Fruit fly (Drosophila melanogaster) whole organism, embryonic: Measurements from ENCODE around the gene CG13658.
A peak's percentile ranks its signal among the peaks of the same experiment; 100 is the strongest.

Experiments used
- B-H1 ChIP-seq: fragments of 200-800 bp; sonication (Bioruptor generic); IDR thresholded peaks from 3 replicates; pipeline ENCODE4 v1.3.6; 2022; ENCODE audit warnings: missing biosample characterization, missing genetic modification characterization
- CG1024 ChIP-seq: fragments of 200-800 bp; sonication (Bioruptor generic); IDR thresholded peaks from 2 replicates; pipeline ENCODE4 v1.3.6; 2022; ENCODE audit warnings: missing biosample characterization, missing genetic modification characterization
- CG10274 ChIP-seq: fragments of 200-800 bp; sonication (Bioruptor generic); optimal IDR thresholded peaks from 3 replicates; lab custom pipeline; 2017; ENCODE audit warnings: missing biosample characterization, mild to moderate bottlenecking, missing genetic modification characterization
- CG10979 ChIP-seq: fragments of 200-800 bp; sonication (Bioruptor generic); optimal IDR thresholded peaks from 2 replicates; lab custom pipeline; 2018; ENCODE audit warnings: missing biosample characterization, mild to moderate bottlenecking, missing genetic modification characterization, moderate library complexity
- CG12391 ChIP-seq: fragments of 200-800 bp; sonication (Bioruptor generic); optimal IDR thresholded peaks from 3 replicates; lab custom pipeline; 2018; ENCODE audit warnings: missing biosample characterization, mild to moderate bottlenecking, missing genetic modification characterization, moderate library complexity
- CG13775 ChIP-seq: fragments of 200-800 bp; sonication (Bioruptor generic); optimal IDR thresholded peaks from 3 replicates; lab custom pipeline; 2017; ENCODE audit warnings: missing biosample characterization, mild to moderate bottlenecking, missing genetic modification characterization
- CG14050 ChIP-seq: fragments of 200-800 bp; sonication (Bioruptor generic); IDR thresholded peaks from 3 replicates; pipeline ENCODE4 v1.3.6; 2022; ENCODE audit warnings: missing biosample characterization, missing genetic modification characterization
- CG14860 ChIP-seq: fragments of 200-800 bp; sonication (Bioruptor generic); IDR thresholded peaks from 3 replicates; pipeline ENCODE4 v1.3.6; 2022; ENCODE audit warnings: missing biosample characterization, missing genetic modification characterization; ENCODE audit not compliant: partially characterized antibody
- CG1529 ChIP-seq: fragments of 200-800 bp; sonication (Bioruptor generic); optimal IDR thresholded peaks from 3 replicates; lab custom pipeline; 2018; ENCODE audit warnings: missing biosample characterization, missing genetic modification characterization
- CG17802 ChIP-seq: fragments of 200-800 bp; sonication (Bioruptor generic); optimal IDR thresholded peaks from 2 replicates; lab custom pipeline; 2018; ENCODE audit warnings: missing biosample characterization, mild to moderate bottlenecking, missing genetic modification characterization, moderate library complexity
- CG18764 ChIP-seq: fragments of 200-800 bp; sonication (Bioruptor generic); optimal IDR thresholded peaks from 3 replicates; lab custom pipeline; 2016; ENCODE audit warnings: missing biosample characterization, missing genetic modification characterization
- CG2202 ChIP-seq: fragments of 200-800 bp; sonication (Bioruptor generic); optimal IDR thresholded peaks from 2 replicates; lab custom pipeline; 2018; ENCODE audit warnings: missing biosample characterization, mild to moderate bottlenecking, missing genetic modification characterization
- CG2712 ChIP-seq: fragments of 200-800 bp; optimal IDR thresholded peaks from 3 replicates; lab custom pipeline; 2019; ENCODE audit warnings: missing biosample characterization, mild to moderate bottlenecking, missing genetic modification characterization, moderate library complexity
- CG31224 ChIP-seq: fragments of 200-800 bp; sonication (Bioruptor generic); IDR thresholded peaks from 2 replicates; pipeline ENCODE4 v1.3.6; 2022; ENCODE audit warnings: missing biosample characterization, missing genetic modification characterization
- CG4730 ChIP-seq: fragments of 200-800 bp; sonication (Bioruptor generic); IDR thresholded peaks from 2 replicates; pipeline ENCODE4 v1.3.6; 2022; ENCODE audit warnings: missing biosample characterization, missing genetic modification characterization
- CG6765 ChIP-seq: fragments of 200-800 bp; sonication (Bioruptor generic); optimal IDR thresholded peaks from 3 replicates; lab custom pipeline; 2017; ENCODE audit warnings: missing biosample characterization, mild to moderate bottlenecking, missing genetic modification characterization
- CG7372 ChIP-seq: fragments of 200-800 bp; sonication (Bioruptor generic); IDR thresholded peaks from 2 replicates; pipeline ENCODE4 v1.3.6; 2022; ENCODE audit warnings: missing biosample characterization, missing genetic modification characterization
- CG8281 ChIP-seq: fragments of 200-800 bp; sonication (Bioruptor generic); optimal IDR thresholded peaks from 2 replicates; lab custom pipeline; 2018; ENCODE audit warnings: missing biosample characterization, mild to moderate bottlenecking, missing genetic modification characterization, moderate library complexity
- CoRest ChIP-seq: fragments of 200-800 bp; sonication (Bioruptor generic); optimal IDR thresholded peaks from 3 replicates; lab custom pipeline; 2018; ENCODE audit warnings: missing biosample characterization, mild to moderate bottlenecking, missing genetic modification characterization, moderate library complexity
- Dref ChIP-seq: fragments of 200-800 bp; sonication (Bioruptor generic); IDR thresholded peaks from 2 replicates; pipeline ENCODE4 v1.3.6; 2022; ENCODE audit warnings: missing biosample characterization, missing genetic modification characterization
- Ets97D ChIP-seq: fragments of 200-800 bp; sonication (Bioruptor generic); optimal IDR thresholded peaks from 3 replicates; lab custom pipeline; 2016; ENCODE audit warnings: missing biosample characterization, missing genetic modification characterization
- HLH3B ChIP-seq: fragments of 200-800 bp; sonication (Bioruptor generic); IDR thresholded peaks from 2 replicates; pipeline ENCODE4 v1.3.6; 2022; ENCODE audit warnings: missing biosample characterization, missing genetic modification characterization
- HLH4C ChIP-seq: fragments of 200-800 bp; sonication (Bioruptor generic); IDR thresholded peaks from 3 replicates; pipeline ENCODE4 v1.3.6; 2022; ENCODE audit warnings: missing biosample characterization, missing genetic modification characterization; ENCODE audit not compliant: partially characterized antibody
- MESR4 ChIP-seq: fragments of 200-800 bp; sonication (Bioruptor generic); optimal IDR thresholded peaks from 2 replicates; lab custom pipeline; 2018; ENCODE audit warnings: missing biosample characterization, mild to moderate bottlenecking, missing genetic modification characterization, moderate library complexity
- MTF-1 ChIP-seq: fragments of 200-800 bp; sonication (Bioruptor generic); optimal IDR thresholded peaks from 2 replicates; lab custom pipeline; 2018; ENCODE audit warnings: missing biosample characterization, mild to moderate bottlenecking, missing genetic modification characterization, borderline replicate concordance
- Max ChIP-seq: fragments of 200-800 bp; sonication (Bioruptor generic); optimal IDR thresholded peaks from 2 replicates; lab custom pipeline; 2016; ENCODE audit warnings: missing biosample characterization, mild to moderate bottlenecking, missing genetic modification characterization
- Myb ChIP-seq: fragments of 200-800 bp; sonication (Bioruptor generic); optimal IDR thresholded peaks from 2 replicates; lab custom pipeline; 2016; ENCODE audit warnings: missing biosample characterization, missing genetic modification characterization
- Scr ChIP-seq: fragments of 200-800 bp; sonication (Bioruptor generic); IDR thresholded peaks from 2 replicates; pipeline ENCODE4 v1.3.6; 2022; ENCODE audit warnings: missing biosample characterization, missing genetic modification characterization; ENCODE audit not compliant: partially characterized antibody
- Sry-β ChIP-seq: fragments of 200-800 bp; sonication (Bioruptor generic); optimal IDR thresholded peaks from 2 replicates; lab custom pipeline; 2018; ENCODE audit warnings: missing biosample characterization, mild to moderate bottlenecking, missing genetic modification characterization, moderate library complexity
- Ssrp ChIP-seq: fragments of 200-800 bp; sonication (Bioruptor generic); optimal IDR thresholded peaks from 2 replicates; lab custom pipeline; 2018; ENCODE audit warnings: missing biosample characterization, mild to moderate bottlenecking, missing genetic modification characterization, moderate library complexity
- az2 ChIP-seq: fragments of 200-800 bp; sonication (Bioruptor generic); optimal IDR thresholded peaks from 3 replicates; lab custom pipeline; 2016; ENCODE audit warnings: missing biosample characterization, missing genetic modification characterization
- br ChIP-seq: fragments of >200 bp; optimal IDR thresholded peaks from 2 replicates; lab custom pipeline; 2017
- cad ChIP-seq: fragments of >200 bp; optimal IDR thresholded peaks from 2 replicates; lab custom pipeline; 2017; ENCODE audit warnings: missing biosample characterization, missing genetic modification characterization
- crol ChIP-seq: fragments of 200-800 bp; sonication (Bioruptor generic); IDR thresholded peaks from 2 replicates; pipeline ENCODE4 v1.3.6; 2022; ENCODE audit warnings: missing biosample characterization, missing genetic modification characterization
- da ChIP-seq: fragments of 200-800 bp; sonication (Bioruptor generic); optimal IDR thresholded peaks from 2 replicates; lab custom pipeline; 2016; ENCODE audit warnings: missing biosample characterization, missing genetic modification characterization
- dysf ChIP-seq: fragments of 200-800 bp; sonication (Bioruptor generic); IDR thresholded peaks from 3 replicates; pipeline ENCODE4 v1.3.6; 2022; ENCODE audit warnings: missing biosample characterization, missing genetic modification characterization
- eyg ChIP-seq: fragments of 200-800 bp; sonication (Bioruptor generic); optimal IDR thresholded peaks from 3 replicates; lab custom pipeline; 2016; ENCODE audit warnings: missing biosample characterization, missing genetic modification characterization
- fd102C ChIP-seq: fragments of 200-800 bp; sonication (Bioruptor generic); optimal IDR thresholded peaks from 2 replicates; lab custom pipeline; 2018; ENCODE audit warnings: missing biosample characterization, mild to moderate bottlenecking, missing genetic modification characterization, moderate library complexity
- gem ChIP-seq: fragments of 200-800 bp; sonication (Bioruptor generic); optimal IDR thresholded peaks from 2 replicates; lab custom pipeline; 2019; ENCODE audit warnings: missing biosample characterization, mild to moderate bottlenecking, missing genetic modification characterization, moderate library complexity
- gsb-n ChIP-seq: fragments of 200-800 bp; sonication (Bioruptor generic); optimal IDR thresholded peaks from 3 replicates; lab custom pipeline; 2018; ENCODE audit warnings: missing biosample characterization, mild to moderate bottlenecking, missing genetic modification characterization
- gt ChIP-seq: fragments of 200-800 bp; sonication (Bioruptor generic); IDR thresholded peaks from 2 replicates; pipeline ENCODE4 v1.3.6; 2022; ENCODE audit warnings: missing biosample characterization, missing genetic modification characterization
- ind ChIP-seq: fragments of 200-800 bp; sonication (Bioruptor generic); optimal IDR thresholded peaks from 3 replicates; lab custom pipeline; 2016; ENCODE audit warnings: missing biosample characterization, missing genetic modification characterization
- jumu ChIP-seq: fragments of 200-800 bp; sonication (Bioruptor generic); optimal IDR thresholded peaks from 3 replicates; lab custom pipeline; 2016; ENCODE audit warnings: missing biosample characterization, missing genetic modification characterization
- kah ChIP-seq: fragments of 200-800 bp; sonication (Bioruptor generic); optimal IDR thresholded peaks from 2 replicates; lab custom pipeline; 2018; ENCODE audit warnings: missing biosample characterization, mild to moderate bottlenecking, missing genetic modification characterization
- peb ChIP-seq: fragments of 200-800 bp; sonication (Bioruptor generic); IDR thresholded peaks from 2 replicates; pipeline ENCODE4 v1.3.6; 2022; ENCODE audit warnings: missing biosample characterization, missing genetic modification characterization
- repo ChIP-seq: fragments of 200-800 bp; sonication (Bioruptor generic); optimal IDR thresholded peaks from 2 replicates; lab custom pipeline; 2016; ENCODE audit warnings: missing biosample characterization, missing genetic modification characterization
- run ChIP-seq: fragments of 200-800 bp; sonication (Bioruptor generic); optimal IDR thresholded peaks from 3 replicates; lab custom pipeline; 2018; ENCODE audit warnings: missing biosample characterization, mild to moderate bottlenecking, missing genetic modification characterization
- sima ChIP-seq: fragments of 200-800 bp; sonication (Bioruptor generic); optimal IDR thresholded peaks from 2 replicates; lab custom pipeline; 2016; ENCODE audit warnings: missing biosample characterization, missing genetic modification characterization
- slp2 ChIP-seq: fragments of 200-800 bp; sonication (Bioruptor generic); optimal IDR thresholded peaks from 2 replicates; lab custom pipeline; 2016; ENCODE audit warnings: missing biosample characterization, missing genetic modification characterization
- so ChIP-seq: fragments of 200-800 bp; sonication (Bioruptor generic); IDR thresholded peaks from 3 replicates; pipeline ENCODE4 v1.3.6; 2022; ENCODE audit warnings: missing biosample characterization, missing genetic modification characterization
- tio ChIP-seq: fragments of 200-800 bp; sonication (Bioruptor generic); optimal IDR thresholded peaks from 2 replicates; lab custom pipeline; 2017; ENCODE audit warnings: missing biosample characterization, missing genetic modification characterization, inconsistent platforms
- twi ChIP-seq: fragments of 200-800 bp; optimal IDR thresholded peaks from 2 replicates; lab custom pipeline; 2019; ENCODE audit warnings: missing biosample characterization, mild to moderate bottlenecking, missing genetic modification characterization, moderate library complexity

The CG13658 gene

DNA sequence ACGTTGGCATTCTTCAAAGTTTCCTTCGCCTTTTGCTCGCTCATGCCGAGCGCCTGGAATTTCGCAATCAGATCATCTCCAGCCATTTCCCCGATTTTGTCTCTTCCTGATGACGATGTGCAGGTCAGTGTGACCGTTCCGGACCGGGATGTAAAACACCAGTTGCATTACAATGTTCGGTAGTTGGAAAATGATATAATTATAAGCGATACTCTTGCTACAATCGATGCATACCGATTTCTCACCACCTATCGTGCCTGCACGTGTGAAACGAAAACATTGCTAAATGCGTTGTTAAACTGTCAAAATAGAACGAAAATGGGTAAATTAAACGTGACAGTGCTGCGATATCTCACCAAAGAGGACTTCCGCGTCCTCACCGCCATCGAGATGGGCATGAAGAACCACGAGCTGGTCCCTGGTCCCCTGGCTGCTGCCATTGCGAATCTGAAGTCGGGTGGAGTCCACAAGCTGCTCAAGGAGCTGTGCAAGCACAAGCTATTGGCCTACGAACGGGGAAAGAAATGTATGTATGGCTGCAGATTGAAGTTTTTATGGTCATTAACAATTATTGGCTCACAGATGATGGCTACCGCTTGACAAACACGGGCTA lies 21.6 kb upstream of the CG13658 start, which contains the start of the genes GlnRS and RIOK2 (continued):
- TF ChIP-seq CG6765 (no peak), CG2712 (tag; lab: Kevin White, UChicago) (peak; percentile 48), CG18764 (no peak), HLH4C (GFP tag; lab: Robert Waterston, UW) (peak; percentile 92), CG10979 (tag; lab: Kevin White, UChicago) (peak; percentile 1), Sry-β (peak; percentile 67), HLH3B (GFP tag; lab: Robert Waterston, UW) (no peak), CG31224 (GFP tag; lab: Robert Waterston, UW) (no peak), az2 (GFP tag; lab: Kevin White, UChicago) (no peak), kah (GFP tag; lab: Kevin White, UChicago) (peak; percentile 44), slp2 (GFP tag; lab: Kevin White, UChicago) (no peak), CG1024 (GFP tag; lab: Robert Waterston, UW) (peak; percentile 88), eyg (GFP tag; lab: Kevin White, UChicago) (no peak), Scr (peak; percentile 94), CG14860 (GFP tag; lab: Robert Waterston, UW) (peak; percentile 85), CG13775 (GFP tag; lab: Kevin White, UChicago) (no peak), gt (GFP tag; lab: Robert Waterston, UW) (no peak), fd102C (no peak), CoRest (tag; lab: Kevin White, UChicago) (no peak), jumu (GFP tag; lab: Kevin White, UChicago) (no peak), CG14050 (GFP tag; lab: Robert Waterston, UW) (no peak), repo (no peak), MTF-1 (GFP tag; lab: Kevin White, UChicago) (no peak), twi (tag; lab: Kevin White, UChicago) (peak; percentile 28), peb (GFP tag; lab: Robert Waterston, UW) (no peak), ind (GFP tag; lab: Kevin White, UChicago) (no peak), Dref (GFP tag; lab: Robert Waterston, UW) (peak; percentile 88), sima (GFP tag; lab: Kevin White, UChicago) (no peak), CG12391 (peak; percentile 31), B-H1 (GFP tag; lab: Robert Waterston, UW) (no peak), run (no peak), Ssrp (tag; lab: Kevin White, UChicago) (no peak), CG2202 (tag; lab: Kevin White, UChicago) (no peak), CG17802 (tag; lab: Kevin White, UChicago) (peak; percentile 92), cad (no peak), da (GFP tag; lab: Kevin White, UChicago) (no peak), CG4730 (GFP tag; lab: Robert Waterston, UW) (no peak), so (GFP tag; lab: Robert Waterston, UW) (no peak), Myb (peak; percentile 60), gem (tag; lab: Kevin White, UChicago) (no peak), dysf (GFP tag; lab: Robert Waterston, UW) (no peak), CG7372 (GFP tag; lab: Robert Waterston, UW) (no peak), CG10274 (GFP tag; lab: Kevin White, UChicago) (no peak), tio (GFP tag; lab: Kevin White, UChicago) (no peak), br (lab: Kevin White, UChicago) (no peak), gsb-n (no peak), Max (peak; percentile 97), CG8281 (tag; lab: Kevin White, UChicago) (no peak), Ets97D (GFP tag; lab: Kevin White, UChicago) (peak; percentile 85), crol (GFP tag; lab: Robert Waterston, UW) (no peak), MESR4 (peak; percentile 95), CG1529 (no peak)
